Fruit fly (Drosophila melanogaster) whole organism, embryonic: ENCODE results near the gene Cip4.

Source experiments
- Ada2b ChIP-seq: fragments of 200-800 bp; sonication (Bioruptor generic); IDR thresholded peaks from 2 replicates; pipeline ENCODE4 v1.3.6; 2022; ENCODE audit warnings: missing biosample characterization, missing genetic modification characterization
- Atf-2 ChIP-seq: fragments of 200-800 bp; sonication (Bioruptor generic); optimal IDR thresholded peaks from 2 replicates; lab custom pipeline; 2016; ENCODE audit warnings: missing biosample characterization, missing genetic modification characterization
- Blimp-1 ChIP-seq: fragments of 200-800 bp; sonication (Bioruptor generic); optimal IDR thresholded peaks from 3 replicates; lab custom pipeline; 2018; ENCODE audit warnings: missing biosample characterization, missing genetic modification characterization, mild to moderate bottlenecking, moderate library complexity, missing genetic modification reagents
- CG11695 ChIP-seq: fragments of 200-800 bp; sonication (Bioruptor generic); IDR thresholded peaks from 3 replicates; pipeline ENCODE4 v1.3.6; 2022; ENCODE audit warnings: missing biosample characterization, missing genetic modification characterization
- CG1832 ChIP-seq: fragments of 200-800 bp; sonication (Bioruptor generic); optimal IDR thresholded peaks from 2 replicates; lab custom pipeline; 2017; ENCODE audit warnings: missing biosample characterization, mild to moderate bottlenecking, missing genetic modification characterization, inconsistent platforms
- CG18619 ChIP-seq: fragments of 200-800 bp; sonication (Bioruptor generic); optimal IDR thresholded peaks from 3 replicates; lab custom pipeline; 2017; ENCODE audit warnings: missing biosample characterization, mild to moderate bottlenecking, missing genetic modification characterization
- CG2199 ChIP-seq: fragments of 200-800 bp; sonication (Bioruptor generic); IDR thresholded peaks from 3 replicates; pipeline ENCODE4 v1.3.6; 2022; ENCODE audit warnings: missing biosample characterization, missing genetic modification characterization
- CG2712 ChIP-seq: fragments of 200-800 bp; optimal IDR thresholded peaks from 3 replicates; lab custom pipeline; 2019; ENCODE audit warnings: missing biosample characterization, mild to moderate bottlenecking, missing genetic modification characterization, moderate library complexity
- CG30403 ChIP-seq: fragments of 200-800 bp; sonication (Bioruptor generic); optimal IDR thresholded peaks from 3 replicates; lab custom pipeline; 2016; ENCODE audit warnings: missing biosample characterization, missing genetic modification characterization
- CG34224 ChIP-seq: fragments of 200-800 bp; sonication (Bioruptor generic); IDR thresholded peaks from 3 replicates; pipeline ENCODE4 v1.3.6; 2022; ENCODE audit warnings: missing biosample characterization, missing genetic modification characterization; ENCODE audit not compliant: partially characterized antibody
- CG34376 ChIP-seq: fragments of 200-800 bp; sonication (Bioruptor generic); optimal IDR thresholded peaks from 2 replicates; lab custom pipeline; 2018; ENCODE audit warnings: missing biosample characterization, mild to moderate bottlenecking, missing genetic modification characterization
- CG4360 ChIP-seq: fragments of 200-800 bp; sonication (Bioruptor generic); IDR thresholded peaks from 2 replicates; pipeline ENCODE4 v1.3.6; 2022; ENCODE audit warnings: missing biosample characterization, missing genetic modification characterization
- CG5245 ChIP-seq: fragments of 200-800 bp; sonication (Bioruptor generic); optimal IDR thresholded peaks from 3 replicates; lab custom pipeline; 2016; ENCODE audit warnings: missing biosample characterization, missing genetic modification characterization
- CG6254 ChIP-seq: fragments of 200-800 bp; sonication (Bioruptor generic); optimal IDR thresholded peaks from 3 replicates; lab custom pipeline; 2017; ENCODE audit warnings: mild to moderate bottlenecking, missing biosample characterization, missing genetic modification reagents, missing genetic modification characterization
- Camta ChIP-seq: fragments of 200-800 bp; sonication (Bioruptor generic); optimal IDR thresholded peaks from 2 replicates; lab custom pipeline; 2016; ENCODE audit warnings: missing biosample characterization, missing genetic modification characterization
- Dip3 ChIP-seq: fragments of 200-800 bp; sonication (Bioruptor generic); optimal IDR thresholded peaks from 3 replicates; lab custom pipeline; 2016; ENCODE audit warnings: missing biosample characterization, missing genetic modification characterization
- Elba2 ChIP-seq: fragments of 200-800 bp; sonication (Bioruptor generic); optimal IDR thresholded peaks from 3 replicates; lab custom pipeline; 2016; ENCODE audit warnings: missing biosample characterization, missing genetic modification characterization
- Fer3 ChIP-seq: fragments of 200-800 bp; sonication (Bioruptor generic); optimal IDR thresholded peaks from 2 replicates; lab custom pipeline; 2018; ENCODE audit warnings: missing biosample characterization, mild to moderate bottlenecking, missing genetic modification characterization, moderate library complexity
- Hr51 ChIP-seq, 2 experiments: fragments of 200-800 bp; sonication (Bioruptor generic); optimal IDR thresholded peaks; 2 replicates in 1 of 2; 3 replicates in 1 of 2; lab custom pipeline; 2016 to 2018; ENCODE audit warnings: missing biosample characterization in 2 of 2, missing genetic modification characterization in 2 of 2, mild to moderate bottlenecking in 1 of 2, moderate library complexity in 1 of 2
- MTF-1 ChIP-seq: fragments of 200-800 bp; sonication (Bioruptor generic); optimal IDR thresholded peaks from 2 replicates; lab custom pipeline; 2018; ENCODE audit warnings: missing biosample characterization, mild to moderate bottlenecking, missing genetic modification characterization, borderline replicate concordance
- NC2β ChIP-seq: fragments of 200-800 bp; sonication (Bioruptor generic); optimal IDR thresholded peaks from 2 replicates; lab custom pipeline; 2016; ENCODE audit warnings: missing biosample characterization, missing genetic modification characterization
- NFAT ChIP-seq: fragments of 200-800 bp; sonication (Bioruptor generic); IDR thresholded peaks from 2 replicates; pipeline ENCODE4 v1.3.6; 2022; ENCODE audit warnings: missing biosample characterization, missing genetic modification characterization
- Neu2 ChIP-seq: fragments of 200-800 bp; sonication (Bioruptor generic); optimal IDR thresholded peaks from 3 replicates; lab custom pipeline; 2016; ENCODE audit warnings: missing biosample characterization, missing genetic modification characterization, borderline replicate concordance
- Nf-YB ChIP-seq: fragments of 200-800 bp; sonication (Bioruptor generic); optimal IDR thresholded peaks from 3 replicates; lab custom pipeline; 2019; ENCODE audit warnings: missing biosample characterization, mild to moderate bottlenecking, missing genetic modification characterization, moderate library complexity
- Nf-YC ChIP-seq: fragments of 200-800 bp; optimal IDR thresholded peaks from 3 replicates; lab custom pipeline; 2019; ENCODE audit warnings: missing biosample characterization, mild to moderate bottlenecking, missing genetic modification characterization, moderate library complexity
- Oli ChIP-seq: fragments of 200-800 bp; sonication (Bioruptor generic); optimal IDR thresholded peaks from 2 replicates; lab custom pipeline; 2018; ENCODE audit warnings: missing biosample characterization, mild to moderate bottlenecking, missing genetic modification characterization, moderate library complexity
- Taf1 ChIP-seq: fragments of 200-800 bp; sonication (Bioruptor generic); IDR thresholded peaks from 2 replicates; pipeline ENCODE4 v1.3.6; 2022; ENCODE audit warnings: missing biosample characterization, missing genetic modification characterization
- Trl ChIP-seq, 3 experiments: fragments of >200 bp in 2 of 3; fragments of 200-800 bp in 1 of 3; sonication (Bioruptor generic) in 1 of 3; optimal IDR thresholded peaks; 2 replicates in 1 of 3; 3 replicates in 2 of 3; lab custom pipeline; 2016 to 2017; ENCODE audit warnings: missing biosample characterization in 1 of 3, missing genetic modification characterization in 1 of 3
- bbx ChIP-seq: fragments of 200-800 bp; sonication (Bioruptor generic); IDR thresholded peaks from 2 replicates; pipeline ENCODE4 v1.3.6; 2022; ENCODE audit warnings: missing biosample characterization, missing genetic modification characterization; ENCODE audit not compliant: partially characterized antibody
- ci ChIP-seq: fragments of 200-800 bp; sonication (Bioruptor generic); IDR thresholded peaks from 3 replicates; pipeline ENCODE4 v1.3.6; 2022; ENCODE audit warnings: missing biosample characterization, missing genetic modification characterization
- croc ChIP-seq: fragments of 200-800 bp; sonication (Bioruptor generic); conservative IDR thresholded peaks from 3 replicates; pipeline ENCODE4 v1.3.6; 2022; ENCODE audit warnings: missing biosample characterization, missing genetic modification characterization
- dan ChIP-seq: fragments of 200-800 bp; sonication (Bioruptor generic); IDR thresholded peaks from 2 replicates; pipeline ENCODE4 v1.3.6; 2022; ENCODE audit warnings: missing biosample characterization, missing genetic modification characterization
- emc ChIP-seq: fragments of 200-800 bp; sonication (Bioruptor generic); optimal IDR thresholded peaks from 2 replicates; lab custom pipeline; 2016; ENCODE audit warnings: missing biosample characterization, missing genetic modification characterization
- fd102C ChIP-seq: fragments of 200-800 bp; sonication (Bioruptor generic); optimal IDR thresholded peaks from 2 replicates; lab custom pipeline; 2018; ENCODE audit warnings: missing biosample characterization, mild to moderate bottlenecking, missing genetic modification characterization, moderate library complexity
- h ChIP-seq: fragments of >200 bp; optimal IDR thresholded peaks from 2 replicates; lab custom pipeline; 2017
- insv ChIP-seq, 2 experiments: fragments of 200-800 bp; sonication (Bioruptor generic); optimal IDR thresholded peaks; 3 replicates each; lab custom pipeline; 2016 to 2018; ENCODE audit warnings: missing biosample characterization in 2 of 2, missing genetic modification characterization in 2 of 2
- inv ChIP-seq: fragments of 200-800 bp; sonication (Bioruptor generic); IDR thresholded peaks from 2 replicates; pipeline ENCODE4 v1.3.6; 2022; ENCODE audit warnings: missing biosample characterization, missing genetic modification characterization; ENCODE audit not compliant: partially characterized antibody
- nerfin-1 ChIP-seq: fragments of 200-800 bp; sonication (Bioruptor generic); optimal IDR thresholded peaks from 3 replicates; lab custom pipeline; 2019; ENCODE audit warnings: missing biosample characterization, mild to moderate bottlenecking, missing genetic modification characterization, moderate library complexity
- nom ChIP-seq: fragments of 200-800 bp; sonication (Bioruptor generic); optimal IDR thresholded peaks from 2 replicates; lab custom pipeline; 2017; ENCODE audit warnings: missing biosample characterization, missing genetic modification characterization, mild to moderate bottlenecking, moderate library complexity, missing genetic modification reagents
- pros ChIP-seq: fragments of 200-800 bp; sonication (Bioruptor generic); optimal IDR thresholded peaks from 3 replicates; lab custom pipeline; 2019; ENCODE audit warnings: missing biosample characterization, mild to moderate bottlenecking, missing genetic modification characterization, moderate library complexity
- sens ChIP-seq: fragments of 200-800 bp; sonication (Bioruptor generic); peaks from one replicate; lab custom pipeline; 2016; ENCODE audit warnings: missing biosample characterization, missing genetic modification characterization
- shn ChIP-seq: fragments of 200-800 bp; sonication (Bioruptor generic); optimal IDR thresholded peaks from 3 replicates; lab custom pipeline; 2016; ENCODE audit warnings: missing biosample characterization, missing genetic modification characterization
- slbo ChIP-seq: fragments of 200-800 bp; sonication (Bioruptor generic); IDR thresholded peaks from 2 replicates; pipeline ENCODE4 v1.3.6; 2022; ENCODE audit warnings: missing biosample characterization, missing genetic modification characterization
- slp2 ChIP-seq: fragments of 200-800 bp; sonication (Bioruptor generic); optimal IDR thresholded peaks from 2 replicates; lab custom pipeline; 2016; ENCODE audit warnings: missing biosample characterization, missing genetic modification characterization
- ttk ChIP-seq: fragments of 200-800 bp; sonication (Bioruptor generic); IDR thresholded peaks from 2 replicates; pipeline ENCODE4 v2.1.2; 2022; ENCODE audit warnings: missing biosample characterization, missing genetic modification characterization
- tx ChIP-seq: fragments of 200-800 bp; sonication (Bioruptor generic); optimal IDR thresholded peaks from 2 replicates; lab custom pipeline; 2016; ENCODE audit warnings: missing biosample characterization, missing genetic modification characterization
- vvl ChIP-seq: fragments of 200-800 bp; sonication (Bioruptor generic); IDR thresholded peaks from 2 replicates; pipeline ENCODE4 v1.3.6; 2022; ENCODE audit warnings: missing biosample characterization, missing genetic modification characterization
- wdn ChIP-seq: fragments of 200-800 bp; sonication (Bioruptor generic); IDR thresholded peaks from 2 replicates; pipeline ENCODE4 v1.3.6; 2022; ENCODE audit warnings: missing biosample characterization, missing genetic modification characterization
- z ChIP-seq: fragments of 200-800 bp; sonication (Bioruptor generic); IDR thresholded peaks from 3 replicates; pipeline ENCODE4 v1.3.6; 2022; ENCODE audit warnings: missing biosample characterization, missing genetic modification characterization

Gene Cip4

DNA sequence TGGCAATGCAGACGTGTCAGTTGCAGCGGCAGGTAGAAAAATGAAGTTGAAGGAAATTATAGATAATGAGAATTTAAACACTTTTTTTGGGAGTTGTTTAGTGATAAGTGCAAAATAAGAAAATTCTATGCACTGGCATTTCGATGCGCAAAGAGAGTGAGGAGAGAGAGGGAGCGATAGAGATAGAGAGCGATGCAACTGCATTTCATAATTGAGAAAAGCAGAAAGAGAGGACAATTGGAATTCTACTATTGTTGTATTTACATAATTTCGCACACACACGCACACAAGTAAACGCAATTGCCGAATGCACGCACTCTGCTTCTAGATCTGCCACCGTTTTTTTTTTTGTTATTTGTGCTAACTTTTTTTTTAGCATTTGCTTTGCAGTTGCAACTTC is 418 bp downstream of the Cip4 start (continued):
- TF ChIP-seq Neu2 (GFP tag; lab: Kevin White, UChicago): peak; percentile 79
- no peak for TF ChIP-seq Oli (tag; lab: Kevin White, UChicago)
- TF ChIP-seq CG34376 (GFP tag; lab: Kevin White, UChicago): no peak
- no peak for TF ChIP-seq Taf1 (GFP tag; lab: Robert Waterston, UW)
- TF ChIP-seq Hr51 (GFP tag; optimal IDR thresholded peaks at IDR 0.05; lab: Kevin White, UChicago): no peak
- TF ChIP-seq Elba2: peak; percentile 93
- peak; percentile 22 to 71 for TF ChIP-seq Trl (optimal IDR thresholded peaks at IDR 0.05; lab: Kevin White, UChicago)
- TF ChIP-seq Trl (GFP tag; optimal IDR thresholded peaks at IDR 0.05; lab: Kevin White, UChicago): no peak
- no peak for TF ChIP-seq tx (GFP tag; lab: Kevin White, UChicago)
- TF ChIP-seq NC2β (GFP tag; lab: Kevin White, UChicago): no peak
- no peak for TF ChIP-seq Nf-YB
- TF ChIP-seq CG11695 (GFP tag; lab: Robert Waterston, UW): no peak
- no peak for TF ChIP-seq Dip3 (GFP tag; lab: Kevin White, UChicago)
- no peak for TF ChIP-seq shn (GFP tag; lab: Kevin White, UChicago)
- TF ChIP-seq slbo (GFP tag; lab: Robert Waterston, UW): no peak
- no peak for TF ChIP-seq croc (GFP tag; lab: Robert Waterston, UW)
- no peak for TF ChIP-seq Ada2b

DNA sequence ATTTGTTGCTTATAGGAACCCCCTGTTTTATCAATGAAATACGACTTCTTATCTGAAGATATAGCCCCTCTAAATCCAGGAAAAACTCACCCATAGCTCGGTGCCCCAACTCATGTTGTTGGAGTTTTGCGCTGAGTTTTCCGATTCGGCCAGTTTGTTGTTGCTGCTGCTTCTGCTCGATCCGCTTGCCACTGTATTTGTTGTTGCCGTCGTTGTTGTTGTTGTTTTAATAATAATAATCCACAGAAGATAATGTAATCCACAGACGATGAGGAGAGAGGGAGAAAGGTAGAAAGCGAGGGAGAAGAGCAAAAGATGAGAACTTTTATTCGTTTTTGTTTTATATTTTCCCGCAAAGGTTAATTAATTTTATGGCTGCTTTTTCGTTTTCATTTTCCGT is 965 bp downstream of the Cip4 start:
- no peak for TF ChIP-seq emc (GFP tag; lab: Kevin White, UChicago)
- no peak for TF ChIP-seq inv (GFP tag; lab: Robert Waterston, UW)
- no peak for TF ChIP-seq dan (GFP tag; lab: Robert Waterston, UW)
- peak; percentile 45; the same call in 2 of the 3 replicates for TF ChIP-seq CG2199 (GFP tag; lab: Robert Waterston, UW)
- TF ChIP-seq wdn (GFP tag; lab: Robert Waterston, UW): no peak
- TF ChIP-seq CG18619 (GFP tag; lab: Kevin White, UChicago): no peak
- peak; percentile 44 for TF ChIP-seq Blimp-1 (GFP tag; lab: Kevin White, UChicago)
- TF ChIP-seq Camta (GFP tag; lab: Kevin White, UChicago): no peak
- peak; percentile 93 for TF ChIP-seq CG4360 (GFP tag; lab: Robert Waterston, UW)
- peak; percentile 41 for TF ChIP-seq sens
- no peak for TF ChIP-seq CG5245 (GFP tag; lab: Kevin White, UChicago)
- TF ChIP-seq NFAT (GFP tag; lab: Robert Waterston, UW): no peak

DNA sequence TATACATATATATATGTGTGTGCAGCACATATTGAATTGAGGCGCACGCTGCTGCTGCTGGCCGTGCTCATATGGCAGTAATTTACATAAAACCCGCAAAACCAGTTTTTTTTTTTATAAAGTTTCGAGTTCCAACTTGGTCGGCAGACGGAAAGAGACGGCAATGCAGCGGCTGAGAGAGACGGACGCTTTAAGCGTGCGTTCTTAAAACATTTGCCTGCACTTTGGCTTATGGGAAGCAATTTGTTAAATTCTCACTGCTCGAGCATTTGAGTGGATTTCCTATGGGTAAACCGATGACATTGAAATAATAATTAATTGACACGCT is 3.6 kb downstream of the Cip4 start:
- TF ChIP-seq MTF-1 (GFP tag; lab: Kevin White, UChicago) (no peak), insv (GFP tag; optimal IDR thresholded peaks at IDR 0.05; lab: Kevin White, UChicago) (peak in 1 of 2 experiments; percentile 47), CG6254 (GFP tag; lab: Kevin White, UChicago) (no peak), ttk (GFP tag; lab: Robert Waterston, UW) (no peak), Fer3 (tag; lab: Kevin White, UChicago) (no peak), Nf-YC (tag; lab: Kevin White, UChicago) (peak; percentile 1), tx (GFP tag; lab: Kevin White, UChicago) (no peak), bbx (GFP tag; lab: Robert Waterston, UW) (peak; percentile 24; the same call in 1 of the 2 replicates), nerfin-1 (peak; percentile 2), pros (GFP tag; lab: Kevin White, UChicago) (peak; percentile 3), CG1832 (GFP tag; lab: Kevin White, UChicago) (peak; percentile 55), ci (GFP tag; lab: Robert Waterston, UW) (0 out of 3 replicates have a peak, but pooled peaks have one; percentile 21), CG2712 (tag; lab: Kevin White, UChicago) (no peak), CG30403 (no peak), h (lab: Kevin White, UChicago) (no peak), vvl (peak; percentile 77), fd102C (no peak), CG2199 (GFP tag; lab: Robert Waterston, UW) (0 out of 3 replicates have a peak, but pooled peaks have one; percentile 68), CG34224 (GFP tag; lab: Robert Waterston, UW) (0 out of 3 replicates have a peak, but pooled peaks have one; percentile 2), Atf-2 (no peak), z (GFP tag; lab: Robert Waterston, UW) (peak; percentile 74; the same call in 2 of the 3 replicates), nom (GFP tag; lab: Kevin White, UChicago) (peak; percentile 11), slp2 (GFP tag; lab: Kevin White, UChicago) (no peak)
